Worm (Caenorhabditis elegans) whole organism, L2 larva: ENCODE results near the gene R12G8.1.

ENCODE experiments used
- aly-2 ChIP-seq: fragments of 150-350 bp; optimal IDR thresholded peaks from 2 replicates; lab custom pipeline; 2014; ENCODE audit warnings: missing biosample characterization, missing genetic modification characterization
- blmp-1 ChIP-seq: sonication (generic microtip); optimal IDR thresholded peaks from 2 replicates; lab custom pipeline; 2017; ENCODE audit warnings: missing genetic modification characterization, mild to moderate bottlenecking, missing compliant biosample characterization, antibody characterized with exemption, moderate library complexity; ENCODE audit not compliant: insufficient read depth
- elt-3 ChIP-seq: sonication (generic microtip); optimal IDR thresholded peaks from 2 replicates; lab custom pipeline; 2017; ENCODE audit warnings: missing biosample characterization, missing genetic modification characterization
- mab-5 ChIP-seq: fragments of 150-350 bp; optimal IDR thresholded peaks from 2 replicates; lab custom pipeline; 2014; ENCODE audit warnings: missing biosample characterization, missing genetic modification characterization
- mdl-1 ChIP-seq, 2 experiments: fragments of 150-350 bp in 1 of 2; sonication (generic microtip) in 1 of 2; optimal IDR thresholded peaks; 2 replicates each; lab custom pipeline; 2017; ENCODE audit warnings: missing biosample characterization in 2 of 2, missing genetic modification characterization in 2 of 2
- nhr-12 ChIP-seq: fragments of 150-350 bp; optimal IDR thresholded peaks from 2 replicates; lab custom pipeline; 2014; ENCODE audit warnings: missing biosample characterization, missing genetic modification characterization
- nhr-21 ChIP-seq: fragments of 150-350 bp; optimal IDR thresholded peaks from 2 replicates; lab custom pipeline; 2014; ENCODE audit warnings: missing biosample characterization, missing genetic modification characterization
- nhr-23 ChIP-seq: fragments of 150-350 bp; optimal IDR thresholded peaks from 2 replicates; lab custom pipeline; 2014; ENCODE audit warnings: missing biosample characterization, missing genetic modification reagents, missing genetic modification characterization
- nhr-77 ChIP-seq: fragments of 150-350 bp; optimal IDR thresholded peaks from 2 replicates; lab custom pipeline; 2014; ENCODE audit warnings: missing biosample characterization, missing genetic modification characterization
- unc-55 ChIP-seq: fragments of 150-350 bp; sonication (generic microtip); optimal IDR thresholded peaks from 3 replicates; lab custom pipeline; 2014; ENCODE audit warnings: missing biosample characterization, missing genetic modification reagents, missing genetic modification characterization
- unc-62 ChIP-seq: fragments of 150-350 bp; optimal IDR thresholded peaks from 2 replicates; lab custom pipeline; 2014; ENCODE audit warnings: missing biosample characterization, missing genetic modification reagents, missing genetic modification characterization
- zag-1 ChIP-seq: fragments of 150-350 bp; optimal IDR thresholded peaks from 2 replicates; lab custom pipeline; 2014; ENCODE audit warnings: missing biosample characterization, missing genetic modification characterization

- TF ChIP-seq aly-2 (tag; lab: Kevin White, UChicago) (no peak), nhr-21 (tag; lab: Kevin White, UChicago) (no peak), elt-3 (tag; lab: Kevin White, UChicago) (no peak), unc-62 (GFP tag; lab: Kevin White, UChicago) (no peak), zag-1 (no peak), mdl-1 (tag; optimal IDR thresholded peaks at IDR 0.05; lab: Kevin White, UChicago) (no peak), unc-55 (no peak), blmp-1 (tag; lab: Kevin White, UChicago) (no peak), mab-5 (no peak), nhr-77 (tag; lab: Kevin White, UChicago) (no peak), nhr-12 (tag; lab: Kevin White, UChicago) (no peak), nhr-23 (no peak)
Observed at ce11 chrV:17765077-17765476, 16.0 kb upstream of the R12G8.1 start, which contains the start of the genes C47A10.16 and srh-283.
